Worm (Caenorhabditis elegans) whole organism, L4/young adult: Measurements from ENCODE around the gene Y55F3BL.6.

Source experiments
- W03F9.2 ChIP-seq: fragments of 150-350 bp; optimal IDR thresholded peaks from 2 replicates; lab custom pipeline; 2014; ENCODE audit warnings: missing biosample characterization, missing genetic modification characterization
- dao-5 ChIP-seq: sonication (generic microtip); optimal IDR thresholded peaks from 2 replicates; lab custom pipeline; 2016; ENCODE audit warnings: missing genotype, missing genetic modification characterization, moderate library complexity, missing compliant biosample characterization
- him-1 ChIP-seq: sonication (generic microtip); optimal IDR thresholded peaks from 2 replicates; lab custom pipeline; 2016; ENCODE audit warnings: missing genotype, missing genetic modification reagents, missing genetic modification characterization, missing compliant biosample characterization

The Y55F3BL.6 gene

ce11 chrIV:807027-807516 lies at the start of gene Y55F3BL.6:
TSS of gene Y55F3BL.6 (minus strand) at chrIV:807077.
- no peak for TF ChIP-seq W03F9.2 (tag; lab: Kevin White, UChicago)
- TF ChIP-seq him-1 (tag; lab: Kevin White, UChicago) = no peak
- TF ChIP-seq dao-5 (tag; lab: Kevin White, UChicago) = no peak

ce11 chrIV:856038-856437 lies 49.2 kb upstream of the Y55F3BL.6 start:
- TF ChIP-seq him-1 (tag; lab: Kevin White, UChicago) = no peak

ce11 chrIV:855483-855882 lies 48.6 kb upstream of the Y55F3BL.6 start:
- TF ChIP-seq him-1 (tag; lab: Kevin White, UChicago) (no peak), W03F9.2 (tag; lab: Kevin White, UChicago) (no peak), dao-5 (tag; lab: Kevin White, UChicago) (no peak)

ce11 chrIV:854357-855269 lies 47.7 kb upstream of the Y55F3BL.6 start, which contains the start of the genes lem-4 and Y55F3BR.11:
TSS of gene lem-4 (minus strand) at chrIV:854780.
TSS of gene Y55F3BR.11 (plus strand) at chrIV:855219.
- TF ChIP-seq him-1 (tag; lab: Kevin White, UChicago) = no peak
- peak; percentile 54 for TF ChIP-seq W03F9.2 (tag; lab: Kevin White, UChicago)

- TF ChIP-seq W03F9.2 (tag; lab: Kevin White, UChicago) = no peak
- TF ChIP-seq him-1 (tag; lab: Kevin White, UChicago) = no peak
- TF ChIP-seq dao-5 (tag; lab: Kevin White, UChicago) = no peak
These were observed 41.3 kb upstream of the Y55F3BL.6 start for ce11 chrIV:848207-848606.

- no peak for TF ChIP-seq dao-5 (tag; lab: Kevin White, UChicago)
- no peak for TF ChIP-seq W03F9.2 (tag; lab: Kevin White, UChicago)
- no peak for TF ChIP-seq him-1 (tag; lab: Kevin White, UChicago)
These were observed 38.3 kb upstream of the Y55F3BL.6 start, which contains the start of gene lgc-33 for ce11 chrIV:845198-845597. TSS of gene lgc-33 (plus strand) at chrIV:845498.

- no peak for TF ChIP-seq him-1 (tag; lab: Kevin White, UChicago)
- TF ChIP-seq dao-5 (tag; lab: Kevin White, UChicago) = peak; percentile 57
These were observed 35.8 kb upstream of the Y55F3BL.6 start for ce11 chrIV:842630-843029.

ce11 chrIV:842095-842494 lies 35.2 kb upstream of the Y55F3BL.6 start, which contains the start of gene Y55F3BR.6:
TSS of gene Y55F3BR.6 (minus strand) at chrIV:842126.
- TF ChIP-seq him-1 (tag; lab: Kevin White, UChicago) (no peak), W03F9.2 (tag; lab: Kevin White, UChicago) (no peak), dao-5 (tag; lab: Kevin White, UChicago) (no peak)

ce11 chrIV:833517-833916 lies 26.6 kb upstream of the Y55F3BL.6 start:
- TF ChIP-seq W03F9.2 (tag; lab: Kevin White, UChicago) = no peak
- no peak for TF ChIP-seq him-1 (tag; lab: Kevin White, UChicago)
- TF ChIP-seq dao-5 (tag; lab: Kevin White, UChicago) = no peak

- no peak for TF ChIP-seq him-1 (tag; lab: Kevin White, UChicago)
- TF ChIP-seq W03F9.2 (tag; lab: Kevin White, UChicago) = no peak
- TF ChIP-seq dao-5 (tag; lab: Kevin White, UChicago) = no peak
These were observed 25.1 kb upstream of the Y55F3BL.6 start, which contains the start of the genes madf-1 and Y55F3BR.10 for ce11 chrIV:831796-832486. TSS of gene madf-1 (minus strand) at chrIV:831896. TSS of gene Y55F3BR.10 (plus strand) at chrIV:832436.

- TF ChIP-seq dao-5 (tag; lab: Kevin White, UChicago) (no peak), W03F9.2 (tag; lab: Kevin White, UChicago) (no peak), him-1 (tag; lab: Kevin White, UChicago) (no peak)
These were observed 23.5 kb upstream of the Y55F3BL.6 start for ce11 chrIV:830262-830960.

ce11 chrIV:829691-830090 lies 22.8 kb upstream of the Y55F3BL.6 start:
- TF ChIP-seq him-1 (tag; lab: Kevin White, UChicago) = no peak
- no peak for TF ChIP-seq W03F9.2 (tag; lab: Kevin White, UChicago)
- no peak for TF ChIP-seq dao-5 (tag; lab: Kevin White, UChicago)
